Fruit fly (Drosophila melanogaster): ENCODE measurements around the gene CG10183.

DNA sequence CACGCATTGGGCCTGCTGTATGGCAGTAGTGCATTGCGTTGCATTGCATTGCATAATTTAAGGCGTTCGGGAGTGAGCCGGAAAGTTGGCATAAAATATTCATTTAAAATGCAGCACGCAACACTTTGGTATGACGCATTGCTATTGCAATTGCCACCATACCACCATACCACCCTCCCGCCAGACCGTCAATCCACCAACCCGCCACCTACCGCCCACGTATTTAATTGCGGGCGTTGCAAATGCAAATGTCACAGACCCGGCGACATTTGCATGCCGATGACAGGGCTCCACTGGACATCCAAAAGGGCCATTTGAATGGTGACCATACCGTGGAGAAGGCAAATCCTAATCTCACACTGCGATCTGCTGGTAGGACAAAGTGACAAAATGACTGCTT, 36.0 kb upstream of the CG10183 start:
- no peak for TF ChIP-seq CG8478 (optimal IDR thresholded peaks at IDR 0.05)
- TF ChIP-seq CTCF (optimal IDR thresholded peaks at IDR 0.05) = peak; percentile 40 to 56
